Worm (Caenorhabditis elegans) whole organism, L1 larva: ENCODE data around the gene nhr-80.

ENCODE experiments used
- C16A3.4 ChIP-seq: fragments of 150-350 bp; optimal IDR thresholded peaks from 2 replicates; lab custom pipeline; 2014; ENCODE audit warnings: missing biosample characterization, missing genetic modification characterization
- C34B4.2 ChIP-seq: sonication (generic microtip); optimal IDR thresholded peaks from 2 replicates; lab custom pipeline; 2017; ENCODE audit warnings: mild to moderate bottlenecking, missing genetic modification characterization, missing compliant biosample characterization
- Y116A8C.19 ChIP-seq: sonication (generic microtip); optimal IDR thresholded peaks from 2 replicates; lab custom pipeline; 2016; ENCODE audit warnings: missing compliant biosample characterization, missing genetic modification characterization, borderline replicate concordance
- alr-1 ChIP-seq: fragments of 200-800 bp; sonication (Bioruptor generic); optimal IDR thresholded peaks from 2 replicates; lab custom pipeline; 2018; ENCODE audit warnings: borderline replicate concordance, mild to moderate bottlenecking, missing genetic modification characterization, missing compliant biosample characterization
- ama-1 ChIP-seq: fragments of 150-350 bp; optimal IDR thresholded peaks from 2 replicates; lab custom pipeline; 2014
- ceh-63 ChIP-seq: fragments of 200-800 bp; sonication (Bioruptor generic); optimal IDR thresholded peaks from 2 replicates; lab custom pipeline; 2018; ENCODE audit warnings: mild to moderate bottlenecking, missing genetic modification characterization, missing compliant biosample characterization
- ceh-8 ChIP-seq: fragments of 200-800 bp; sonication (Bioruptor generic); optimal IDR thresholded peaks from 2 replicates; lab custom pipeline; 2018; ENCODE audit warnings: mild to moderate bottlenecking, missing genetic modification characterization, moderate library complexity, missing compliant biosample characterization
- ceh-90 ChIP-seq: sonication (generic microtip); optimal IDR thresholded peaks from 2 replicates; lab custom pipeline; 2016; ENCODE audit warnings: missing genetic modification characterization, missing compliant biosample characterization
- dsc-1 ChIP-seq: sonication (generic microtip); optimal IDR thresholded peaks from 2 replicates; lab custom pipeline; 2016; ENCODE audit warnings: mild to moderate bottlenecking, missing genetic modification characterization, missing compliant biosample characterization
- efl-1 ChIP-seq, 4 experiments: fragments of 150-350 bp; optimal IDR thresholded peaks in 3 of 4; peaks in 1 of 4; 1 replicate in 1 of 4; 2 replicates in 3 of 4; lab custom pipeline; 2014; ENCODE audit warnings: missing biosample characterization in 2 of 4, missing genetic modification characterization in 2 of 4, missing genetic modification reagents in 2 of 4
- egl-13 ChIP-seq: sonication (generic microtip); optimal IDR thresholded peaks from 2 replicates; lab custom pipeline; 2016; ENCODE audit warnings: missing genotype, missing genetic modification reagents, missing genetic modification characterization, missing compliant biosample characterization
- egl-27 ChIP-seq, 2 experiments: fragments of 150-350 bp in 1 of 2; sonication (generic microtip); optimal IDR thresholded peaks; 3 replicates each; lab custom pipeline; 2017 to 2018; ENCODE audit warnings: missing biosample characterization in 2 of 2, missing genetic modification characterization in 2 of 2, missing genetic modification reagents in 2 of 2
- elt-2 ChIP-seq: sonication (generic microtip); optimal IDR thresholded peaks from 2 replicates; lab custom pipeline; 2016; ENCODE audit warnings: missing genetic modification characterization, mild to moderate bottlenecking, inconsistent platforms, missing compliant biosample characterization, missing genetic modification reagents
- elt-3 ChIP-seq, 6 experiments: fragments of 150-350 bp in 1 of 6; sonication (generic microtip); optimal IDR thresholded peaks; 2 replicates each; lab custom pipeline; 2017 to 2018; ENCODE audit warnings: missing biosample characterization in 6 of 6, missing genetic modification characterization in 6 of 6, inconsistent platforms in 1 of 6
- fkh-10 ChIP-seq: sonication (generic microtip); optimal IDR thresholded peaks from 2 replicates; lab custom pipeline; 2017; ENCODE audit warnings: missing biosample characterization, missing genetic modification reagents, missing genetic modification characterization
- fkh-4 ChIP-seq: sonication (generic microtip); optimal IDR thresholded peaks from 2 replicates; lab custom pipeline; 2016; ENCODE audit warnings: missing compliant biosample characterization, missing genetic modification characterization, borderline replicate concordance
- fkh-8 ChIP-seq: sonication (generic microtip); optimal IDR thresholded peaks from 2 replicates; lab custom pipeline; 2016; ENCODE audit warnings: mild to moderate bottlenecking, missing genetic modification characterization, missing compliant biosample characterization
- fos-1 ChIP-seq: fragments of 150-350 bp; optimal IDR thresholded peaks from 2 replicates; lab custom pipeline; 2014; ENCODE audit warnings: missing biosample characterization, missing genetic modification characterization
- grh-1 ChIP-seq: fragments of 200-800 bp; sonication (Bioruptor generic); IDR thresholded peaks from 2 replicates; pipeline ENCODE4 v1.3.6; 2022; ENCODE audit warnings: missing genetic modification reagents, missing genetic modification characterization, missing compliant biosample characterization
- hlh-17 ChIP-seq: fragments of 200-800 bp; sonication (Bioruptor generic); optimal IDR thresholded peaks from 2 replicates; lab custom pipeline; 2018; ENCODE audit warnings: missing genetic modification characterization, mild to moderate bottlenecking, missing compliant biosample characterization, moderate library complexity, borderline replicate concordance
- hlh-4 ChIP-seq: sonication (generic microtip); optimal IDR thresholded peaks from 2 replicates; lab custom pipeline; 2016; ENCODE audit warnings: mild to moderate bottlenecking, missing genetic modification characterization, missing compliant biosample characterization
- irx-1 ChIP-seq: sonication (generic microtip); optimal IDR thresholded peaks from 2 replicates; lab custom pipeline; 2016; ENCODE audit warnings: missing genetic modification characterization, missing compliant biosample characterization
- isw-1 ChIP-seq: fragments of 200-800 bp; sonication (Bioruptor generic); IDR thresholded peaks from 2 replicates; pipeline ENCODE4 v1.3.6; 2022; ENCODE audit warnings: missing genetic modification characterization, missing compliant biosample characterization
- jun-1 ChIP-seq: fragments of 150-350 bp; optimal IDR thresholded peaks from 2 replicates; lab custom pipeline; 2014; ENCODE audit warnings: missing biosample characterization, missing genetic modification reagents, missing genetic modification characterization
- lin-13 ChIP-seq: fragments of 150-350 bp; optimal IDR thresholded peaks from 2 replicates; lab custom pipeline; 2014; ENCODE audit warnings: missing biosample characterization, missing genetic modification reagents, missing genetic modification characterization
- lin-14 ChIP-seq: fragments of 200-800 bp; sonication (Bioruptor generic); optimal IDR thresholded peaks from 2 replicates; lab custom pipeline; 2018; ENCODE audit warnings: mild to moderate bottlenecking, missing genetic modification characterization, moderate library complexity, missing compliant biosample characterization
- lin-15B ChIP-seq: fragments of 150-350 bp; sonication (generic microtip); optimal IDR thresholded peaks from 3 replicates; lab custom pipeline; 2014; ENCODE audit warnings: missing biosample characterization, missing genetic modification characterization
- lir-3 ChIP-seq: sonication (generic microtip); optimal IDR thresholded peaks from 2 replicates; lab custom pipeline; 2016; ENCODE audit warnings: mild to moderate bottlenecking, missing genetic modification characterization, moderate library complexity, missing compliant biosample characterization; ENCODE audit not compliant: poor library complexity
- lsy-2 ChIP-seq, 2 experiments: fragments of 150-350 bp; optimal IDR thresholded peaks; 2 replicates each; lab custom pipeline; 2014; ENCODE audit warnings: missing biosample characterization in 2 of 2, missing genetic modification characterization in 2 of 2
- mab-9 ChIP-seq: fragments of 200-800 bp; sonication (Bioruptor generic); IDR thresholded peaks from 2 replicates; pipeline ENCODE4 v1.3.6; 2022; ENCODE audit warnings: missing genetic modification reagents, missing genetic modification characterization, missing compliant biosample characterization
- mef-2 ChIP-seq: fragments of 150-350 bp; optimal IDR thresholded peaks from 2 replicates; lab custom pipeline; 2014; ENCODE audit warnings: missing biosample characterization, missing genetic modification characterization
- nhr-12 ChIP-seq: sonication (generic microtip); optimal IDR thresholded peaks from 2 replicates; lab custom pipeline; 2017; ENCODE audit warnings: missing biosample characterization, missing genetic modification characterization
- nhr-20 ChIP-seq: sonication (generic microtip); optimal IDR thresholded peaks from 2 replicates; lab custom pipeline; 2016; ENCODE audit warnings: mild to moderate bottlenecking, missing genetic modification characterization, missing compliant biosample characterization
- nhr-28 ChIP-seq: fragments of 150-350 bp; optimal IDR thresholded peaks from 2 replicates; lab custom pipeline; 2014; ENCODE audit warnings: missing biosample characterization, missing genetic modification characterization
- nhr-77 ChIP-seq: fragments of 150-350 bp; optimal IDR thresholded peaks from 2 replicates; lab custom pipeline; 2014; ENCODE audit warnings: missing biosample characterization, missing genetic modification characterization
- nhr-84 ChIP-seq: sonication (generic microtip); optimal IDR thresholded peaks from 2 replicates; lab custom pipeline; 2017; ENCODE audit warnings: missing biosample characterization, missing genetic modification characterization
- nhr-85 ChIP-seq: sonication (generic microtip); peaks from one replicate; lab custom pipeline; 2016; ENCODE audit warnings: missing genetic modification characterization, inconsistent platforms, missing compliant biosample characterization
- nhr-90 ChIP-seq: sonication (generic microtip); optimal IDR thresholded peaks from 2 replicates; lab custom pipeline; 2016; ENCODE audit warnings: mild to moderate bottlenecking, missing genetic modification characterization, missing compliant biosample characterization; ENCODE audit not compliant: poor library complexity
- pax-3 ChIP-seq: fragments of 200-800 bp; sonication (Bioruptor generic); optimal IDR thresholded peaks from 2 replicates; lab custom pipeline; 2018; ENCODE audit warnings: mild to moderate bottlenecking, missing genetic modification characterization, moderate library complexity, missing compliant biosample characterization
- pqm-1 ChIP-seq: sonication (generic microtip); optimal IDR thresholded peaks from 3 replicates; lab custom pipeline; 2017; ENCODE audit warnings: missing biosample characterization, missing genetic modification characterization
- snu-23 ChIP-seq: sonication (generic microtip); optimal IDR thresholded peaks from 2 replicates; lab custom pipeline; 2016; ENCODE audit warnings: missing genetic modification characterization, missing compliant biosample characterization
- sup-37 ChIP-seq: fragments of 200-800 bp; sonication (Bioruptor generic); optimal IDR thresholded peaks from 2 replicates; lab custom pipeline; 2018; ENCODE audit warnings: mild to moderate bottlenecking, missing genetic modification characterization, missing compliant biosample characterization
- swsn-7 ChIP-seq: sonication (generic microtip); optimal IDR thresholded peaks from 2 replicates; lab custom pipeline; 2016; ENCODE audit warnings: missing genetic modification characterization, missing compliant biosample characterization
- tbx-2 ChIP-seq: sonication (generic microtip); optimal IDR thresholded peaks from 2 replicates; lab custom pipeline; 2016; ENCODE audit warnings: missing genetic modification characterization, missing compliant biosample characterization
- unc-130 ChIP-seq: fragments of 150-350 bp; optimal IDR thresholded peaks from 2 replicates; lab custom pipeline; 2017; ENCODE audit warnings: missing biosample characterization, missing genetic modification characterization, inconsistent platforms
- unc-30 ChIP-seq: sonication (generic microtip); optimal IDR thresholded peaks from 2 replicates; lab custom pipeline; 2017; ENCODE audit warnings: missing biosample characterization, missing genetic modification characterization
- unc-62 ChIP-seq: fragments of 150-350 bp; optimal IDR thresholded peaks from 2 replicates; lab custom pipeline; 2014; ENCODE audit warnings: missing biosample characterization, missing genetic modification reagents, missing genetic modification characterization
- unc-86 ChIP-seq: sonication (generic microtip); optimal IDR thresholded peaks from 2 replicates; lab custom pipeline; 2016; ENCODE audit warnings: missing genetic modification characterization, missing compliant biosample characterization
- unc-98 ChIP-seq: fragments of 200-800 bp; sonication (Bioruptor generic); IDR thresholded peaks from 2 replicates; pipeline ENCODE4 v1.3.6; 2022; ENCODE audit warnings: missing genetic modification characterization, missing compliant biosample characterization
- xbp-1 ChIP-seq: sonication (generic microtip); optimal IDR thresholded peaks from 2 replicates; lab custom pipeline; 2016; ENCODE audit warnings: missing genetic modification characterization, missing compliant biosample characterization
- zag-1 ChIP-seq: fragments of 150-350 bp; optimal IDR thresholded peaks from 2 replicates; lab custom pipeline; 2014; ENCODE audit warnings: missing biosample characterization, missing genetic modification characterization
- zip-4 ChIP-seq: fragments of 200-800 bp; sonication (Bioruptor generic); optimal IDR thresholded peaks from 2 replicates; lab custom pipeline; 2018; ENCODE audit warnings: mild to moderate bottlenecking, missing genetic modification characterization, moderate library complexity, missing compliant biosample characterization
- ztf-11 ChIP-seq, 2 experiments: sonication (generic microtip); optimal IDR thresholded peaks; 2 replicates each; lab custom pipeline; 2016 to 2017; ENCODE audit warnings: missing genetic modification characterization in 2 of 2, missing biosample characterization in 1 of 2, missing compliant biosample characterization in 1 of 2

The nhr-80 gene

DNA sequence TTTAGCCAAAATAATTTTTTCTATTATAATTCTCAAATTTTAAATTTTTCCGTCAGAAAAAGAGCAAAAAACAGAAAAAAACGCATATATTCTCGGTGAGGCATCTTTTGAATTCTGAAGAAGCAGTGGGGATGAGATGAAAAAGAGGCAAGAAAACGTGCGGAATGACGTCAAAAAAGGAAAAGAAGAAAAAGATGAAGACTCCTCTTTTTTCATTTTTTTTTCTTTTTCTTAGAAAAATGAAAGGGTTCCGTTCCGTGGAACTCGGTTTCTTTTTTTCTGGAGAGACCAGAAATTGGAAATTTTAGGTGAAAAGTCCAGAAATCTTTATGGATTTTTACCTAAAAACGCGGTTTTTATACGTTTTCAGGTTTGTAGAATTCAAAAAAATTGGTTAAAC is 15.7 kb upstream of the nhr-80 start:
- TF ChIP-seq fos-1 (tag; lab: Kevin White, UChicago) (no peak), unc-130 (tag; lab: Kevin White, UChicago) (no peak), lin-13 (no peak), ceh-63 (GFP tag; lab: Kevin White, UChicago) (no peak), nhr-90 (tag; lab: Kevin White, UChicago) (no peak), efl-1 (optimal IDR thresholded peaks at IDR 0.05; lab: Kevin White, UChicago) (no peak), efl-1 (GFP tag; optimal IDR thresholded peaks at IDR 0.05 in 1 of 2; lab: Kevin White, UChicago) (no peak), nhr-85 (tag; lab: Kevin White, UChicago) (peak; percentile 12), fkh-10 (GFP tag; lab: Kevin White, UChicago) (peak; percentile 69), C16A3.4 (no peak), grh-1 (GFP tag; lab: Robert Waterston, UW) (no peak), elt-2 (tag; lab: Kevin White, UChicago) (no peak), elt-3 (tag; optimal IDR thresholded peaks at IDR 0.05; lab: Kevin White, UChicago) (no peak), ceh-90 (no peak), hlh-4 (no peak), lsy-2 (tag; optimal IDR thresholded peaks at IDR 0.05; lab: Kevin White, UChicago) (peak; percentile 10 to 25), unc-30 (tag; lab: Kevin White, UChicago) (no peak), fkh-8 (peak; percentile 55), lin-15B (tag; lab: Kevin White, UChicago) (no peak), nhr-77 (tag; lab: Kevin White, UChicago) (no peak), egl-13 (tag; lab: Kevin White, UChicago) (peak; percentile 58), nhr-12 (tag; lab: Kevin White, UChicago) (no peak), lir-3 (tag; lab: Kevin White, UChicago) (no peak), sup-37 (no peak), ama-1 (no peak), jun-1 (tag; lab: Kevin White, UChicago) (no peak), irx-1 (no peak), isw-1 (GFP tag; lab: Robert Waterston, UW) (no peak), hlh-17 (no peak), xbp-1 (tag; lab: Kevin White, UChicago) (no peak), unc-86 (tag; lab: Kevin White, UChicago) (peak; percentile 71), nhr-20 (tag; lab: Kevin White, UChicago) (no peak), nhr-84 (tag; lab: Kevin White, UChicago) (no peak), mef-2 (no peak), ceh-8 (GFP tag; lab: Kevin White, UChicago) (no peak), swsn-7 (tag; lab: Kevin White, UChicago) (peak; percentile 38), tbx-2 (tag; lab: Kevin White, UChicago) (no peak), egl-27 (tag; optimal IDR thresholded peaks at IDR 0.05; lab: Kevin White, UChicago) (no peak), ztf-11 (tag; optimal IDR thresholded peaks at IDR 0.05; lab: Kevin White, UChicago) (no peak), unc-62 (no peak), nhr-28 (tag; lab: Kevin White, UChicago) (no peak), C34B4.2 (no peak), snu-23 (GFP tag; lab: Kevin White, UChicago) (no peak), lin-14 (GFP tag; lab: Kevin White, UChicago) (peak; percentile 76), dsc-1 (tag; lab: Kevin White, UChicago) (peak; percentile 7), pqm-1 (tag; lab: Kevin White, UChicago) (no peak), alr-1 (no peak), pax-3 (peak; percentile 10), zip-4 (GFP tag; lab: Kevin White, UChicago) (no peak), unc-98 (GFP tag; lab: Robert Waterston, UW) (no peak), zag-1 (tag; lab: Kevin White, UChicago) (peak; percentile 43), mab-9 (GFP tag; lab: Robert Waterston, UW) (no peak), fkh-4 (tag; lab: Kevin White, UChicago) (no peak), Y116A8C.19 (tag; lab: Kevin White, UChicago) (no peak)
